Fruit fly (Drosophila melanogaster) whole organism, wandering third instar larva: ENCODE measurements around the gene CG15439.

Experiments used
- Abd-B ChIP-seq: fragments of >200 bp; optimal IDR thresholded peaks from 2 replicates; lab custom pipeline; 2017; ENCODE audit warnings: missing biosample characterization, missing genetic modification characterization
- CG32264 ChIP-seq: fragments of 200-800 bp; sonication (Bioruptor generic); optimal IDR thresholded peaks from 2 replicates; lab custom pipeline; 2016; ENCODE audit warnings: missing biosample characterization, missing genetic modification characterization
- CG9705 ChIP-seq: fragments of 200-800 bp; sonication (Bioruptor generic); optimal IDR thresholded peaks from 2 replicates; lab custom pipeline; 2018; ENCODE audit warnings: missing biosample characterization, mild to moderate bottlenecking, missing genetic modification characterization
- CrebA ChIP-seq: fragments of 200-800 bp; sonication (Bioruptor generic); optimal IDR thresholded peaks from 2 replicates; lab custom pipeline; 2016; ENCODE audit warnings: missing biosample characterization, mild to moderate bottlenecking, missing genetic modification characterization, borderline replicate concordance
- Dfd ChIP-seq: fragments of >200 bp; optimal IDR thresholded peaks from 2 replicates; lab custom pipeline; 2017; ENCODE audit warnings: missing biosample characterization, missing genetic modification characterization
- Dif ChIP-seq: fragments of 200-275, 200-300 bp; sonication (Bioruptor generic); optimal IDR thresholded peaks from 2 replicates; lab custom pipeline; 2018; ENCODE audit warnings: missing biosample characterization, missing genetic modification characterization; ENCODE audit not compliant: partially characterized antibody
- GATAd ChIP-seq: sonication (Bioruptor generic); optimal IDR thresholded peaks from 2 replicates; lab custom pipeline; 2016; ENCODE audit warnings: missing biosample characterization, missing genetic modification characterization
- HLH106 ChIP-seq: fragments of 200-800 bp; optimal IDR thresholded peaks from 3 replicates; lab custom pipeline; 2019; ENCODE audit warnings: missing biosample characterization, mild to moderate bottlenecking, missing genetic modification characterization, moderate library complexity
- Hr78 ChIP-seq: fragments of >200 bp; optimal IDR thresholded peaks from 2 replicates; lab custom pipeline; 2017; ENCODE audit warnings: missing biosample characterization, missing genetic modification characterization
- Hr83 ChIP-seq: fragments of 200-300 bp; sonication (Bioruptor generic); optimal IDR thresholded peaks from 2 replicates; lab custom pipeline; 2016; ENCODE audit warnings: missing biosample characterization, mild to moderate bottlenecking, missing genetic modification characterization, moderate library complexity; ENCODE audit not compliant: poor library complexity, severe bottlenecking
- Jra ChIP-seq: sonication (Bioruptor generic); optimal IDR thresholded peaks from 2 replicates; lab custom pipeline; 2016; ENCODE audit warnings: missing biosample characterization, missing genetic modification characterization
- Mio ChIP-seq: sonication (Bioruptor generic); optimal IDR thresholded peaks from 2 replicates; lab custom pipeline; 2016; ENCODE audit warnings: missing biosample characterization, missing genetic modification characterization
- Myc ChIP-seq: fragments of >200 bp; optimal IDR thresholded peaks from 2 replicates; lab custom pipeline; 2017
- N ChIP-seq: fragments of >200 bp; optimal IDR thresholded peaks from 2 replicates; lab custom pipeline; 2018; ENCODE audit warnings: missing biosample characterization, missing external identifiers, missing genetic modification characterization
- OdsH ChIP-seq: fragments of 200-800 bp; sonication (Bioruptor generic); optimal IDR thresholded peaks from 2 replicates; lab custom pipeline; 2016; ENCODE audit warnings: missing biosample characterization, mild to moderate bottlenecking, missing genetic modification characterization
- Rel ChIP-seq, 2 experiments: fragments of 200-800 bp; sonication (Bioruptor generic) in 1 of 2; optimal IDR thresholded peaks; 2 replicates in 1 of 2; 3 replicates in 1 of 2; lab custom pipeline; 2016 to 2019; ENCODE audit warnings: mild to moderate bottlenecking in 2 of 2, missing biosample characterization in 2 of 2, missing genetic modification characterization in 2 of 2, moderate library complexity in 1 of 2
- Sp1 ChIP-seq: fragments of 200-800 bp; sonication (Bioruptor generic); optimal IDR thresholded peaks from 3 replicates; lab custom pipeline; 2019; ENCODE audit warnings: missing biosample characterization, mild to moderate bottlenecking, missing genetic modification characterization, moderate library complexity
- Vsx2 ChIP-seq: fragments of 200-300, 225-300 bp; sonication (Bioruptor generic); optimal IDR thresholded peaks from 2 replicates; lab custom pipeline; 2018; ENCODE audit warnings: missing biosample characterization, missing genetic modification characterization; ENCODE audit not compliant: partially characterized antibody
- br ChIP-seq: fragments of 200-800 bp; sonication (Bioruptor generic); optimal IDR thresholded peaks from 2 replicates; lab custom pipeline; 2016; ENCODE audit warnings: missing biosample characterization, missing genetic modification characterization
- brk ChIP-seq: fragments of 200-800 bp; sonication (Bioruptor generic); optimal IDR thresholded peaks from 2 replicates; lab custom pipeline; 2016; ENCODE audit warnings: missing biosample characterization, mild to moderate bottlenecking, missing genetic modification characterization
- dl ChIP-seq, 2 experiments: fragments of 175-275, 200-275 bp in 1 of 2; fragments of 200-275 bp in 1 of 2; sonication (Bioruptor generic); optimal IDR thresholded peaks; lab custom pipeline; 2018; ENCODE audit warnings: mild to moderate bottlenecking in 2 of 2, missing biosample characterization in 2 of 2, missing genetic modification characterization in 2 of 2, moderate library complexity in 2 of 2; ENCODE audit not compliant: partially characterized antibody in 2 of 2, insufficient read depth in 1 of 2
- dmrt93B ChIP-seq: fragments of 200-800 bp; sonication (Bioruptor generic); optimal IDR thresholded peaks from 2 replicates; lab custom pipeline; 2018; ENCODE audit warnings: missing biosample characterization, mild to moderate bottlenecking, missing genetic modification characterization
- ey ChIP-seq: fragments of 200-800 bp; sonication (Bioruptor generic); optimal IDR thresholded peaks from 2 replicates; lab custom pipeline; 2016; ENCODE audit warnings: missing biosample characterization, missing genetic modification characterization
- foxo ChIP-seq, 2 experiments: fragments of 200-800 bp; sonication (Bioruptor generic); optimal IDR thresholded peaks; 2 replicates in 1 of 2; 3 replicates in 1 of 2; lab custom pipeline; 2016 to 2017; ENCODE audit warnings: missing biosample characterization in 2 of 2, missing genetic modification characterization in 2 of 2
- fru ChIP-seq: fragments of 200-800 bp; sonication (Bioruptor generic); optimal IDR thresholded peaks from 3 replicates; lab custom pipeline; 2016; ENCODE audit warnings: missing biosample characterization, mild to moderate bottlenecking, missing genetic modification characterization
- h ChIP-seq: fragments of 200-800 bp; sonication (Bioruptor generic); optimal IDR thresholded peaks from 3 replicates; lab custom pipeline; 2016; ENCODE audit warnings: missing biosample characterization, mild to moderate bottlenecking, missing genetic modification characterization
- lola ChIP-seq: fragments of >200 bp; optimal IDR thresholded peaks from 2 replicates; lab custom pipeline; 2017; ENCODE audit warnings: missing biosample characterization, missing genetic modification characterization
- psq ChIP-seq: fragments of 200-800 bp; sonication (Bioruptor generic); optimal IDR thresholded peaks from 3 replicates; lab custom pipeline; 2017; ENCODE audit warnings: missing biosample characterization, mild to moderate bottlenecking, missing genetic modification characterization, moderate library complexity
- rgr ChIP-seq: fragments of 200-800 bp; sonication (Bioruptor generic); optimal IDR thresholded peaks from 3 replicates; lab custom pipeline; 2016; ENCODE audit warnings: missing biosample characterization, mild to moderate bottlenecking, missing genetic modification characterization
- sv ChIP-seq: fragments of 200-800 bp; sonication (Bioruptor generic); optimal IDR thresholded peaks from 3 replicates; lab custom pipeline; 2016; ENCODE audit warnings: missing biosample characterization, missing genetic modification characterization
- tai ChIP-seq: sonication (Bioruptor generic); optimal IDR thresholded peaks from 2 replicates; lab custom pipeline; 2016; ENCODE audit warnings: missing biosample characterization, missing genetic modification characterization
- usp ChIP-seq: fragments of >200 bp; optimal IDR thresholded peaks from 2 replicates; lab custom pipeline; 2017; ENCODE audit warnings: missing biosample characterization, missing genetic modification characterization
- woc ChIP-seq: sonication (Bioruptor generic); optimal IDR thresholded peaks from 2 replicates; lab custom pipeline; 2016; ENCODE audit warnings: missing biosample characterization, mild to moderate bottlenecking, missing genetic modification characterization

Gene CG15439

DNA sequence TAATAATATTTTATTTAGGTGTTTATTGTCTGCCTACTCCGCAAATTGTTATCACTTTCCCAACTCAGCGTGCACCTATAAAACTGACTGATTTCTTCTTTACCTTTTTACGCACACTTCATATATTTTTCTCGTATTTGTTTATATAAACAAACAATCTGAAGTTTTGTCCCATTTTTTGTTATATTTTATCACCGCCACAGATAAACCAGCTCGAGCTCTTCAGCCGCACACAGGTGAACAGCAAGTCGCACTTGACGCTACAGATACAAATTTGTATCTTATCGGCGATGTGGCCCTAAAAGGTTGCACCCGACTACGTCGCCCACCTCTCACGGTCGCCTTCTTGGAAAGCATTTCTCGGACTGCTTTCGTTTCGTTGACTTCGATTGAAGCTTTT is 22.6 kb upstream of the CG15439 start:
- no peak for TF ChIP-seq CG32264 (GFP tag; lab: Kevin White, UChicago)
- no peak for TF ChIP-seq OdsH (GFP tag; lab: Kevin White, UChicago)
- TF ChIP-seq dmrt93B (GFP tag; lab: Kevin White, UChicago), result no peak
- no peak for TF ChIP-seq br
- peak; percentile 23 for TF ChIP-seq fru (GFP tag; lab: Kevin White, UChicago)
- peak; percentile 22 for TF ChIP-seq h (GFP tag; lab: Kevin White, UChicago)
- no peak for TF ChIP-seq dl (GFP tag; optimal IDR thresholded peaks at IDR 0.05; lab: Kevin White, UChicago; ENCODE audit: insufficient read depth in 1 of 2, partially characterized antibody in 2 of 2)

DNA sequence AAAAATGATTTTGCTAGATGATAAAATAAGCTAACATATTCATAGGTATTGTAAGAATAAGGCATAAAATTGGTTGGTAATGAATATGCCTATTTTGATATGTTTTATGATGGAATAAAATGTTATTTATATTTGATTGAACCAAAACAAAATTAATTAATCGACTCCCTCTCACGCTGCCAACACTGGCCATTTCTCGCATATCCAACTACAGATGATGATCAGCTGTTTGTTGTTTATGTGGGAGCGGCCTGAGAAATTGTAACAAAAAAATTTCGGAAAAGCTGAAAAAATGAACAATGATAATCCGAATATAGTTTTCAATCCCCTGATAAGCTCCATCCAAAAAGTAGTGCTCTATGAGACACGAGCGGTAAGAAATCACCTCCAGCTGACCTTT is 12.1 kb upstream of the CG15439 start, which contains the start of gene FIG4:
FIG4 (plus strand) TSS at position 229 of the 400 bp plus-strand sequence.
- TF ChIP-seq br, result no peak
- peak; percentile 74 for TF ChIP-seq woc
- TF ChIP-seq Myc, result peak; percentile 18
- TF ChIP-seq Dif (GFP tag; lab: Kevin White, UChicago), result no peak
- no peak for TF ChIP-seq lola (GFP tag; lab: Kevin White, UChicago)
- no peak for TF ChIP-seq usp (GFP tag; lab: Kevin White, UChicago)
- TF ChIP-seq dmrt93B (GFP tag; lab: Kevin White, UChicago), result no peak
- TF ChIP-seq foxo (GFP tag; optimal IDR thresholded peaks at IDR 0.05; lab: Kevin White, UChicago), result no peak

DNA sequence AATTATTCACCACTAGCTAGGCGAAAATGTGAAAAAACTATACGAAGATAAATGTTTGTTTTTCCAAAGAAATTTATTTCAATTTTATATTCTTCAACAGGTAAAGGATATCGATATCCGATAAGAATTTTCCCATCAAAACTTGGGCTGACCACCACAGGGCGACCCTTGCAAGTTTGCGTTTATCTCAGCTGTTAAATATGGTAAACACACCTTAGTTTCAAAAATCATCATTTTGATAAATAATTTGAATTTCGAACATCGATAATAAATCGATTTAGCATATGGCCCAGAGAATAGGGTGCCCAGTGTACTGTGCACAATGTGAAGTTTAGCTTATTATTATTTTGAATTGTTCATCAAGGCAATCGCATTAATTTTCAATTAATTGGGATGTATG is 10.5 kb upstream of the CG15439 start, which contains the start of the genes CG15443 and Paris:
CG15443 (minus strand) TSS at position 125 of the 400 bp plus-strand sequence.
Paris (plus strand) TSS at position 289 of the 400 bp plus-strand sequence.
- TF ChIP-seq Abd-B (no peak), rgr (GFP tag; lab: Kevin White, UChicago) (no peak), brk (no peak), CG9705 (GFP tag; lab: Kevin White, UChicago) (peak; percentile 14), tai (no peak), Rel (GFP tag; optimal IDR thresholded peaks at IDR 0.05; lab: Kevin White, UChicago) (no peak), Rel (tag; optimal IDR thresholded peaks at IDR 0.05; lab: Kevin White, UChicago) (peak; percentile 32), GATAd (GFP tag; lab: Kevin White, UChicago) (no peak), Sp1 (no peak)

DNA sequence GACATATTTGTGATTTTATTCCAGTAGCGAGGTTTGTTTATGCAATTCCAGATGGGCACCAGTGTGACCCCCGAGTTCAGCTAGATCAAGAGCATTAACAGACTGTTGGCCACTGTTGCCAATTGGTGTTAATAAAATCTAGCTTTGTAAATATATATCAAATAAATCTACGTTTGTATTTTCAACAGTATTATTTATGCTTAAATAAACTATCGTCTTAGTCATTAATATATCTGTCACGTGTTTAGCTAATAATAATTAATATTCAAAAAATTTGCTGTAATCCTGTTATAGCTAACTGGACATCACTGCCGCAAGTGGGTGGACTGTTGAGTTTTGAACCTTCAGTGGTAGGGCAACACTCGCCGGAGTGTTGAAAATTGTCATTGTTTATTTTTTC is 6.7 kb upstream of the CG15439 start, which contains the start of the genes mRpL27 and CG15435:
mRpL27 (minus strand) TSS at position 96 of the 400 bp plus-strand sequence.
CG15435 (plus strand) TSS at position 187 of the 400 bp plus-strand sequence.
- peak; percentile 48 for TF ChIP-seq CG9705 (GFP tag; lab: Kevin White, UChicago)
- TF ChIP-seq woc, result peak; percentile 87
- TF ChIP-seq GATAd (GFP tag; lab: Kevin White, UChicago), result no peak
- TF ChIP-seq Myc, result peak; percentile 96
- peak; percentile 51 for TF ChIP-seq HLH106 (tag; lab: Kevin White, UChicago)
- no peak for TF ChIP-seq lola (GFP tag; lab: Kevin White, UChicago)
- peak; percentile 31 for TF ChIP-seq h (GFP tag; lab: Kevin White, UChicago)
- peak; percentile 7 for TF ChIP-seq OdsH (GFP tag; lab: Kevin White, UChicago)
- TF ChIP-seq Rel (GFP tag; optimal IDR thresholded peaks at IDR 0.05; lab: Kevin White, UChicago), result no peak
- peak; percentile 24 for TF ChIP-seq Rel (tag; optimal IDR thresholded peaks at IDR 0.05; lab: Kevin White, UChicago)
- TF ChIP-seq CrebA (GFP tag; lab: Kevin White, UChicago), result no peak
- TF ChIP-seq foxo (GFP tag; optimal IDR thresholded peaks at IDR 0.05; lab: Kevin White, UChicago), result peak in 1 of 2 experiments; percentile 29
- peak; percentile 15 for TF ChIP-seq rgr (GFP tag; lab: Kevin White, UChicago)
- peak; percentile 20 for TF ChIP-seq Sp1

DNA sequence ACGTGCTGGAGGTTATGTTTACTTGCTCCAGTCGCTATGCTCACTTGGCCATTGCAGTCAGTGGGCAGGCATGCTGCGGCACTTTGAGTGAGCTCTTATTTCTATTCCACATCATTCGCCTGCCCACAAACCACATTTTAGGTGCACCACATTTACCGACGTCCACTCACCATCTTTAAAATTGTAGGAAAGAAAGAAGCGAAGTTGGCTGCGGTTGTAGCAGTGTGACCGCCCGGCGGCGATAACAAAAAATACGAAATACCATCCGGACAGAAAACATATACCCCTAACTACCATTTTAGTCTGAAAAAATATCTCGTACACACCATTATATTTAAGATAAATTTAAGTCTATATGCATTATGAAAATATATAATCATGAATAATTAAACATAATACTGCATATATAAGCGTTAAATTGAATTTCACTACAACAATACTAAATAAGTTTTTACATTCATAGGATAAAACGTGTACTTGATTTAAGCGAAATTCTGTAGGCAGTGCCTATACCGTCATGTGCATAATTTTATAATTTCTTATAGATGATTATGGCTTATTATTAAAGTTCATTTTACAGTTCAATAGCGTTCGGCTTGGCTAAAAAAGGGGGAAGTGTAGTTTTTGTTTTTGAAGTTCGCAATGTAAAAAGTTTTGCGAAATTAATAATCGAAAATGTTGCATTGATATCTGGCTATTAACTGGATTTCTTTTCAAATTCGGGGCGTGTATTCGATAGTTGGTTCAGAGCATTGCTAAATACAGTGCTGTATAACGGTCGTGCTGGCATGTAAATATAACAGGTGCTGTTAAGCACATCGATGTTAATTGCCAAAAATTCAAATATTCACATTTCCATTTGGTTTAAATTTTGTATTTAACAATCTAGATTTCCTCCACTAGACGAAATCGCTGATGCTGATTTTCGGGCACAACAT is 5.5 kb upstream of the CG15439 start, which contains the start of gene RpL27A:
RpL27A (minus strand) TSS at position 246 of the 938 bp plus-strand sequence.
- peak; percentile 61 for TF ChIP-seq HLH106 (tag; lab: Kevin White, UChicago)
- peak; percentile 52 for TF ChIP-seq h (GFP tag; lab: Kevin White, UChicago)
- peak; percentile 87 for TF ChIP-seq rgr (GFP tag; lab: Kevin White, UChicago)
- TF ChIP-seq Rel (GFP tag; optimal IDR thresholded peaks at IDR 0.05; lab: Kevin White, UChicago), result no peak
- peak; percentile 57 for TF ChIP-seq Rel (tag; optimal IDR thresholded peaks at IDR 0.05; lab: Kevin White, UChicago)
- TF ChIP-seq ey, result peak; percentile 17
- TF ChIP-seq Mio, result no peak
- no peak for TF ChIP-seq brk
- no peak for TF ChIP-seq dl (GFP tag; optimal IDR thresholded peaks at IDR 0.05; lab: Kevin White, UChicago; ENCODE audit: insufficient read depth in 1 of 2, partially characterized antibody in 2 of 2)
- peak; percentile 76 for TF ChIP-seq CG9705 (GFP tag; lab: Kevin White, UChicago)
- TF ChIP-seq OdsH (GFP tag; lab: Kevin White, UChicago), result peak; percentile 19
- TF ChIP-seq foxo (GFP tag; optimal IDR thresholded peaks at IDR 0.05; lab: Kevin White, UChicago), result peak in 1 of 2 experiments; percentile 67
- no peak for TF ChIP-seq CrebA (GFP tag; lab: Kevin White, UChicago)
- peak; percentile 92 for TF ChIP-seq Hr83 (GFP tag; lab: Kevin White, UChicago)
- no peak for TF ChIP-seq Jra (GFP tag; lab: Kevin White, UChicago)
- peak; percentile 56 for TF ChIP-seq sv (GFP tag; lab: Kevin White, UChicago)
- TF ChIP-seq N (GFP tag; lab: Kevin White, UChicago), result peak; percentile 78
- TF ChIP-seq dmrt93B (GFP tag; lab: Kevin White, UChicago), result peak; percentile 73
- peak; percentile 45 for TF ChIP-seq Dif (GFP tag; lab: Kevin White, UChicago)
- TF ChIP-seq br, result peak; percentile 69
- TF ChIP-seq Vsx2 (GFP tag; lab: Kevin White, UChicago), result no peak
- TF ChIP-seq Hr78 (GFP tag; lab: Kevin White, UChicago), result no peak
- peak; percentile 85 for TF ChIP-seq Sp1
- TF ChIP-seq psq (GFP tag; lab: Kevin White, UChicago), result peak; percentile 41
- TF ChIP-seq Dfd (GFP tag; lab: Kevin White, UChicago), result no peak
- peak; percentile 40 for TF ChIP-seq Myc
- peak; percentile 20 for TF ChIP-seq fru (GFP tag; lab: Kevin White, UChicago)
- TF ChIP-seq, all 38 proteins: peak for 18
